Worm (Caenorhabditis elegans) whole organism, early embryonic: ENCODE data around the gene T28F3.9.

Experiments used
- B0310.2 ChIP-seq: sonication (generic microtip); optimal IDR thresholded peaks from 2 replicates; lab custom pipeline; 2016; ENCODE audit warnings: mild to moderate bottlenecking, missing genetic modification characterization, missing compliant biosample characterization
- aly-1 ChIP-seq: sonication (generic microtip); optimal IDR thresholded peaks from 2 replicates; lab custom pipeline; 2016; ENCODE audit warnings: missing genetic modification characterization, missing compliant biosample characterization
- ama-1 ChIP-seq: fragments of 150-350 bp; optimal IDR thresholded peaks from 2 replicates; lab custom pipeline; 2014
- ceh-36 ChIP-seq: sonication (generic microtip); optimal IDR thresholded peaks from 2 replicates; lab custom pipeline; 2016; ENCODE audit warnings: missing genetic modification characterization, inconsistent platforms, missing compliant biosample characterization
- flt-1 ChIP-seq: fragments of 200-800 bp; sonication (Bioruptor generic); IDR thresholded peaks from 2 replicates; pipeline ENCODE4 v1.3.6; 2022; ENCODE audit warnings: missing genetic modification characterization, missing compliant biosample characterization
- hnd-1 ChIP-seq: sonication (generic microtip); optimal IDR thresholded peaks from 2 replicates; lab custom pipeline; 2016; ENCODE audit warnings: missing genetic modification characterization, missing compliant biosample characterization
- pes-1 ChIP-seq: fragments of 200-800 bp; sonication (Bioruptor generic); IDR thresholded peaks from 2 replicates; pipeline ENCODE4 v1.3.6; 2022; ENCODE audit warnings: missing genetic modification reagents, missing genetic modification characterization, missing compliant biosample characterization
- scrt-1 ChIP-seq: fragments of 200-800 bp; sonication (Bioruptor generic); IDR thresholded peaks from 2 replicates; pipeline ENCODE4 v1.3.6; 2022; ENCODE audit warnings: missing genetic modification characterization, missing compliant biosample characterization
- tbx-37 ChIP-seq: fragments of 200-800 bp; sonication (Bioruptor generic); conservative IDR thresholded peaks from 2 replicates; pipeline ENCODE4 v1.3.6; 2022; ENCODE audit warnings: missing genetic modification reagents, missing genetic modification characterization, missing compliant biosample characterization

ce11 chrIV:17351586-17351985, 43.3 kb downstream of the T28F3.9 start, which contains the start of gene clec-199:
- no peak for TF ChIP-seq ama-1
- no peak for TF ChIP-seq ceh-36 (tag; lab: Kevin White, UChicago)
- no peak for TF ChIP-seq pes-1
- TF ChIP-seq B0310.2, result no peak
- TF ChIP-seq hnd-1 (tag; lab: Kevin White, UChicago), result no peak
- no peak for TF ChIP-seq scrt-1
- TF ChIP-seq flt-1 (GFP tag; lab: Robert Waterston, UW), result no peak
- TF ChIP-seq tbx-37 (GFP tag; lab: Robert Waterston, UW), result no peak
- TF ChIP-seq aly-1 (tag; lab: Kevin White, UChicago), result no peak
